Comparison of ENCODE assay signal across 1 fruit fly cellular context in the genomic region with DNA sequence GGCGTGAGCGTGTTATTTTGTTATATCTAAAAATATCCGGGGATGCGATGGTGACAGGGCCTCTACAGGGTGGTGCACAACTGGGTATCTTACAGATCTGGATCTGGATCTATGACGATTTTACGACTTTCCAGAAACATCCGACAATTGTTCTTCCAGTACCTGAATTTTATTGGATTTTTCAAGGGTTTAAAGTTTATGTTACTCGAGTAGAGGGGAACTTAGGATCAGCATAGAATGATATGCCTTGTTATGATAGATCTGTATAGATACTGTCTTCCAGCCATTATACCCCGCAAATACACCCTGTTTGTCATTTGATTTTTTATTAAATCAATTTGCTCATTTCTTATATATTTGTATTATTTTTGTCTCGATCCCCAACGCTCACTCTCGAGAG.
A peak's percentile ranks its signal among the peaks of the same experiment; 100 is the strongest.
TF ChIP-seq lines count a peak whose summit lies in the region.

No protein-coding gene starts in this region.

TF ChIP-seq in whole organism, embryonic, 481 proteins besides CTCF, POLR2A, EP300 and RAD21 (continued from another document and continues in another):
- no peak for TF ChIP-seq CG3838 (GFP tag; optimal IDR thresholded peaks at IDR 0.05; lab: Kevin White, UChicago)
- peak; percentile 55 for TF ChIP-seq CG13624 (GFP tag; optimal IDR thresholded peaks at IDR 0.05; lab: Kevin White, UChicago)
- no peak for TF ChIP-seq D (optimal IDR thresholded peaks at IDR 0.05; lab: Kevin White, UChicago)
- peak; percentile 11 for TF ChIP-seq D (GFP tag; optimal IDR thresholded peaks at IDR 0.05; lab: Kevin White, UChicago)
- peak; percentile 35 for TF ChIP-seq Fer2 (tag; optimal IDR thresholded peaks at IDR 0.05; lab: Kevin White, UChicago)
- no peak for TF ChIP-seq cato (GFP tag; optimal IDR thresholded peaks at IDR 0.05; lab: Kevin White, UChicago; ENCODE audit: borderline replicate concordance)
- no peak for TF ChIP-seq Opbp (GFP tag; IDR thresholded peaks at IDR 0.05; lab: Robert Waterston, UW; ENCODE audit: partially characterized antibody)
- no peak for TF ChIP-seq CG17186 (GFP tag; optimal IDR thresholded peaks at IDR 0.05; lab: Kevin White, UChicago)
- TF ChIP-seq ERR (GFP tag; optimal IDR thresholded peaks at IDR 0.05; lab: Kevin White, UChicago), result no peak
- peak; percentile 6; the same call in 1 of the 2 replicates for TF ChIP-seq Ravus (GFP tag; IDR thresholded peaks at IDR 0.05; lab: Robert Waterston, UW)
- TF ChIP-seq CG3163 (GFP tag; optimal IDR thresholded peaks at IDR 0.05; lab: Kevin White, UChicago), result no peak
- TF ChIP-seq CG9609 (GFP tag; optimal IDR thresholded peaks at IDR 0.05; lab: Kevin White, UChicago), result peak; percentile 18
- TF ChIP-seq NC2β (GFP tag; optimal IDR thresholded peaks at IDR 0.05; lab: Kevin White, UChicago), result no peak
- peak; percentile 35 for TF ChIP-seq org-1 (GFP tag; optimal IDR thresholded peaks at IDR 0.05; lab: Kevin White, UChicago)
- peak; percentile 36 for TF ChIP-seq Blimp-1 (GFP tag; optimal IDR thresholded peaks at IDR 0.05; lab: Kevin White, UChicago)
- peak; percentile 54 for TF ChIP-seq CG6765 (GFP tag; optimal IDR thresholded peaks at IDR 0.05; lab: Kevin White, UChicago)
- no peak for TF ChIP-seq CG1792 (GFP tag; optimal IDR thresholded peaks at IDR 0.05; lab: Kevin White, UChicago)
- TF ChIP-seq Rfx (GFP tag; IDR thresholded peaks at IDR 0.05; lab: Robert Waterston, UW), result peak; percentile 82
- TF ChIP-seq Hr39 (optimal IDR thresholded peaks at IDR 0.05; lab: Kevin White, UChicago), result no peak
- peak; percentile 57 for TF ChIP-seq CG17385 (GFP tag; optimal IDR thresholded peaks at IDR 0.05; lab: Kevin White, UChicago)
- TF ChIP-seq corto (GFP tag; optimal IDR thresholded peaks at IDR 0.05; lab: Kevin White, UChicago), result no peak
- TF ChIP-seq CG14710 (tag; optimal IDR thresholded peaks at IDR 0.05; lab: Kevin White, UChicago), result no peak
- TF ChIP-seq CkIIα-i1 (GFP tag; IDR thresholded peaks at IDR 0.05; lab: Robert Waterston, UW), result no peak
- peak; percentile 66 for TF ChIP-seq CG13296 (GFP tag; optimal IDR thresholded peaks at IDR 0.05; lab: Kevin White, UChicago)
- no peak for TF ChIP-seq CG18011 (GFP tag; optimal IDR thresholded peaks at IDR 0.05; lab: Kevin White, UChicago)
- no peak for TF ChIP-seq Usf (GFP tag; optimal IDR thresholded peaks at IDR 0.05; lab: Kevin White, UChicago)
- no peak for TF ChIP-seq dmrt11E (tag; optimal IDR thresholded peaks at IDR 0.05; lab: Kevin White, UChicago)
- TF ChIP-seq Bdp1 (GFP tag; optimal IDR thresholded peaks at IDR 0.05; lab: Kevin White, UChicago), result peak; percentile 19
- peak; percentile 67 for TF ChIP-seq HLH3B (GFP tag; IDR thresholded peaks at IDR 0.05; lab: Robert Waterston, UW)
- no peak for TF ChIP-seq Gsc (GFP tag; IDR thresholded peaks at IDR 0.05; lab: Robert Waterston, UW)
- no peak for TF ChIP-seq sens-2 (GFP tag; IDR thresholded peaks at IDR 0.05; lab: Robert Waterston, UW)
- TF ChIP-seq dm (GFP tag; optimal IDR thresholded peaks at IDR 0.05; lab: Kevin White, UChicago), result no peak
- 0 out of 2 replicates have a peak, but pooled peaks have one; percentile 30 for TF ChIP-seq toy (GFP tag; IDR thresholded peaks at IDR 0.05; lab: Robert Waterston, UW)
- peak; percentile 3; the same call in 1 of the 3 replicates for TF ChIP-seq sr (GFP tag; IDR thresholded peaks at IDR 0.05; lab: Robert Waterston, UW)
- TF ChIP-seq CG18764 (GFP tag; optimal IDR thresholded peaks at IDR 0.05; lab: Kevin White, UChicago), result no peak
- no peak for TF ChIP-seq Spps (tag; optimal IDR thresholded peaks at IDR 0.05; lab: Kevin White, UChicago)
- peak; percentile 60 to 64 for TF ChIP-seq dpn (GFP tag; optimal IDR thresholded peaks at IDR 0.05; lab: Kevin White, UChicago)
- TF ChIP-seq CG14965 (GFP tag; optimal IDR thresholded peaks at IDR 0.05; lab: Kevin White, UChicago; ENCODE audit: borderline replicate concordance), result no peak
- no peak for TF ChIP-seq Sry-δ (GFP tag; optimal IDR thresholded peaks at IDR 0.05; lab: Kevin White, UChicago)
- peak; percentile 32; the same call in 1 of the 2 replicates for TF ChIP-seq CG4404 (GFP tag; IDR thresholded peaks at IDR 0.05; lab: Robert Waterston, UW)
- TF ChIP-seq hth (optimal IDR thresholded peaks at IDR 0.05; lab: Kevin White, UChicago), result no peak
- TF ChIP-seq hb (GFP tag; IDR thresholded peaks at IDR 0.05; lab: Robert Waterston, UW; ENCODE audit: partially characterized antibody), result no peak
- TF ChIP-seq seq (GFP tag; IDR thresholded peaks at IDR 0.05; lab: Robert Waterston, UW), result peak; percentile 57; the same call in 1 of the 2 replicates
- peak; percentile 76 for TF ChIP-seq CoRest (tag; optimal IDR thresholded peaks at IDR 0.05; lab: Kevin White, UChicago)
- TF ChIP-seq pho (GFP tag; optimal IDR thresholded peaks at IDR 0.05; lab: Kevin White, UChicago), result peak; percentile 36
- no peak for TF ChIP-seq CG16813 (GFP tag; IDR thresholded peaks at IDR 0.05; lab: Robert Waterston, UW; ENCODE audit: partially characterized antibody)
- no peak for TF ChIP-seq ato (GFP tag; IDR thresholded peaks at IDR 0.05; lab: Robert Waterston, UW; ENCODE audit: partially characterized antibody)
- peak; percentile 67 for TF ChIP-seq bcd (GFP tag; optimal IDR thresholded peaks at IDR 0.05; lab: Kevin White, UChicago)
- peak; percentile 51 for TF ChIP-seq D19B (GFP tag; optimal IDR thresholded peaks at IDR 0.05; lab: Kevin White, UChicago)
- TF ChIP-seq CG15696 (tag; optimal IDR thresholded peaks at IDR 0.05; lab: Kevin White, UChicago), result peak; percentile 16
- TF ChIP-seq CG11247 (GFP tag; IDR thresholded peaks at IDR 0.05; lab: Robert Waterston, UW), result peak; percentile 58
- 0 out of 3 replicates have a peak, but pooled peaks have one; percentile 24 for TF ChIP-seq CG6175 (GFP tag; IDR thresholded peaks at IDR 0.05; lab: Robert Waterston, UW)
- peak; percentile 55 for TF ChIP-seq NfI (GFP tag; optimal IDR thresholded peaks at IDR 0.05; lab: Kevin White, UChicago)
- TF ChIP-seq CG32532 (GFP tag; IDR thresholded peaks at IDR 0.05; lab: Robert Waterston, UW), result peak; percentile 76
- TF ChIP-seq Atf6 (GFP tag; IDR thresholded peaks at IDR 0.05; lab: Robert Waterston, UW), result peak; percentile 73
- TF ChIP-seq knrl (GFP tag; IDR thresholded peaks at IDR 0.05; lab: Robert Waterston, UW; ENCODE audit: partially characterized antibody), result no peak
- TF ChIP-seq HLH54F (GFP tag; optimal IDR thresholded peaks at IDR 0.05; lab: Kevin White, UChicago), result peak; percentile 41
- TF ChIP-seq mam (GFP tag; optimal IDR thresholded peaks at IDR 0.05; lab: Kevin White, UChicago), result peak; percentile 51
- TF ChIP-seq CG7556 (GFP tag; optimal IDR thresholded peaks at IDR 0.05; lab: Kevin White, UChicago), result peak; percentile 50
- peak; percentile 18 for TF ChIP-seq maf-S (GFP tag; optimal IDR thresholded peaks at IDR 0.05; lab: Kevin White, UChicago)
- TF ChIP-seq CG8388 (GFP tag; optimal IDR thresholded peaks at IDR 0.05; lab: Kevin White, UChicago), result peak; percentile 23
- peak; percentile 48 for TF ChIP-seq CG6254 (GFP tag; optimal IDR thresholded peaks at IDR 0.05; lab: Kevin White, UChicago)
- TF ChIP-seq CG7372 (GFP tag; IDR thresholded peaks at IDR 0.05; lab: Robert Waterston, UW), result peak; percentile 52; the same call in 1 of the 2 replicates
- peak; percentile 53 for TF ChIP-seq lilli (GFP tag; optimal IDR thresholded peaks at IDR 0.05; lab: Kevin White, UChicago)
- TF ChIP-seq gcm2 (GFP tag; optimal IDR thresholded peaks at IDR 0.05; lab: Kevin White, UChicago), result no peak
- no peak for TF ChIP-seq cas (GFP tag; IDR thresholded peaks at IDR 0.05; lab: Robert Waterston, UW)
- TF ChIP-seq her (GFP tag; optimal IDR thresholded peaks at IDR 0.05; lab: Kevin White, UChicago), result peak; percentile 45
- no peak for TF ChIP-seq hkb (optimal IDR thresholded peaks at IDR 0.05; lab: Kevin White, UChicago)
- TF ChIP-seq hkb (GFP tag; IDR thresholded peaks at IDR 0.05; lab: Robert Waterston, UW), result peak; percentile 52
- peak; percentile 6 for TF ChIP-seq kah (GFP tag; optimal IDR thresholded peaks at IDR 0.05; lab: Kevin White, UChicago)
- no peak for TF ChIP-seq prd (optimal IDR thresholded peaks at IDR 0.05; lab: Kevin White, UChicago)
- TF ChIP-seq prd (GFP tag; IDR thresholded peaks at IDR 0.05; lab: Robert Waterston, UW), result peak; percentile 48; the same call in 2 of the 3 replicates
- TF ChIP-seq az2 (GFP tag; optimal IDR thresholded peaks at IDR 0.05; lab: Kevin White, UChicago), result peak; percentile 36
- TF ChIP-seq en (GFP tag; optimal IDR thresholded peaks at IDR 0.05; lab: Kevin White, UChicago), result no peak
- no peak for TF ChIP-seq CG11085 (GFP tag; IDR thresholded peaks at IDR 0.05; lab: Robert Waterston, UW)
- no peak for TF ChIP-seq Hmx (GFP tag; optimal IDR thresholded peaks at IDR 0.05; lab: Kevin White, UChicago)
- peak in 1 of 2 experiments; percentile 79 for TF ChIP-seq Hr51 (GFP tag; optimal IDR thresholded peaks at IDR 0.05; lab: Kevin White, UChicago)
- TF ChIP-seq CG10321 (GFP tag; IDR thresholded peaks at IDR 0.05; lab: Robert Waterston, UW), result no peak; the same call in 1 of the 2 replicates
- TF ChIP-seq lbe (GFP tag; optimal IDR thresholded peaks at IDR 0.05; lab: Kevin White, UChicago), result no peak
- peak; percentile 69 for TF ChIP-seq Dad (GFP tag; optimal IDR thresholded peaks at IDR 0.05; lab: Kevin White, UChicago)
- TF ChIP-seq Scr (GFP tag; IDR thresholded peaks at IDR 0.05; lab: Robert Waterston, UW; ENCODE audit: partially characterized antibody), result no peak
- no peak for TF ChIP-seq insv (GFP tag; optimal IDR thresholded peaks at IDR 0.05; lab: Kevin White, UChicago)
- no peak for TF ChIP-seq cg (GFP tag; optimal IDR thresholded peaks at IDR 0.05; lab: Kevin White, UChicago)
- TF ChIP-seq CG15479 (GFP tag; optimal IDR thresholded peaks at IDR 0.05; lab: Kevin White, UChicago), result no peak
- TF ChIP-seq pnt (GFP tag; optimal IDR thresholded peaks at IDR 0.05; lab: Kevin White, UChicago), result peak; percentile 32
- TF ChIP-seq tio (GFP tag; optimal IDR thresholded peaks at IDR 0.05; lab: Kevin White, UChicago), result peak; percentile 24
- TF ChIP-seq CrebB (tag; optimal IDR thresholded peaks at IDR 0.05; lab: Kevin White, UChicago), result no peak
- no peak for TF ChIP-seq Mad (GFP tag; optimal IDR thresholded peaks at IDR 0.05; lab: Kevin White, UChicago)
- no peak for TF ChIP-seq Hand (GFP tag; optimal IDR thresholded peaks at IDR 0.05; lab: Kevin White, UChicago)
- peak; percentile 34 for TF ChIP-seq pum (GFP tag; optimal IDR thresholded peaks at IDR 0.05; lab: Kevin White, UChicago)
- no peak for TF ChIP-seq CG7963 (GFP tag; IDR thresholded peaks at IDR 0.05; lab: Robert Waterston, UW; ENCODE audit: partially characterized antibody)
- no peak for TF ChIP-seq CG4617 (GFP tag; optimal IDR thresholded peaks at IDR 0.05; lab: Kevin White, UChicago; ENCODE audit: borderline replicate concordance)
- peak; percentile 52 for TF ChIP-seq CG4424 (GFP tag; optimal IDR thresholded peaks at IDR 0.05; lab: Kevin White, UChicago)
- TF ChIP-seq ash1 (GFP tag; optimal IDR thresholded peaks at IDR 0.05; lab: Kevin White, UChicago), result no peak
- no peak for TF ChIP-seq Sry-β (GFP tag; optimal IDR thresholded peaks at IDR 0.05; lab: Kevin White, UChicago)
- peak; percentile 47 for TF ChIP-seq gsb (GFP tag; IDR thresholded peaks at IDR 0.05; lab: Robert Waterston, UW)
- peak; percentile 30; the same call in 1 of the 2 replicates for TF ChIP-seq E2f2 (GFP tag; IDR thresholded peaks at IDR 0.05; lab: Robert Waterston, UW)
- no peak for TF ChIP-seq Ets97D (GFP tag; optimal IDR thresholded peaks at IDR 0.05; lab: Kevin White, UChicago)
- peak; percentile 84 for TF ChIP-seq Drgx (GFP tag; IDR thresholded peaks at IDR 0.05; lab: Robert Waterston, UW)
- no peak for TF ChIP-seq CG8478 (optimal IDR thresholded peaks at IDR 0.05; lab: Kevin White, UChicago)
- TF ChIP-seq CG15514 (GFP tag; optimal IDR thresholded peaks at IDR 0.05; lab: Kevin White, UChicago), result peak; percentile 23
- no peak for TF ChIP-seq nau (GFP tag; optimal IDR thresholded peaks at IDR 0.05; lab: Kevin White, UChicago)
- no peak for TF ChIP-seq kni (GFP tag; optimal IDR thresholded peaks at IDR 0.05; lab: Kevin White, UChicago)
- peak; percentile 59; the same call in 1 of the 2 replicates for TF ChIP-seq CG31224 (GFP tag; IDR thresholded peaks at IDR 0.05; lab: Robert Waterston, UW)
- no peak for TF ChIP-seq jigr1 (GFP tag; IDR thresholded peaks at IDR 0.05; lab: Robert Waterston, UW)
- TF ChIP-seq BtbVII (GFP tag; optimal IDR thresholded peaks at IDR 0.05; lab: Kevin White, UChicago), result peak; percentile 58
- TF ChIP-seq CG14441 (GFP tag; IDR thresholded peaks at IDR 0.05; lab: Robert Waterston, UW), result peak; percentile 74
- TF ChIP-seq Elba2 (GFP tag; optimal IDR thresholded peaks at IDR 0.05; lab: Kevin White, UChicago), result no peak
- TF ChIP-seq ranshi (GFP tag; IDR thresholded peaks at IDR 0.05; lab: Robert Waterston, UW), result peak; percentile 13; the same call in 1 of the 2 replicates
- peak; percentile 80 for TF ChIP-seq Ets65A (GFP tag; lab: Kevin White, UChicago)
- TF ChIP-seq ac (GFP tag; optimal IDR thresholded peaks at IDR 0.05; lab: Kevin White, UChicago), result no peak
- TF ChIP-seq CG6813 (GFP tag; optimal IDR thresholded peaks at IDR 0.05; lab: Kevin White, UChicago), result peak; percentile 11
- TF ChIP-seq CG6654 (GFP tag; optimal IDR thresholded peaks at IDR 0.05; lab: Kevin White, UChicago), result no peak
- no peak for TF ChIP-seq CG4707 (GFP tag; optimal IDR thresholded peaks at IDR 0.05; lab: Kevin White, UChicago)
- TF ChIP-seq tgo (GFP tag; IDR thresholded peaks at IDR 0.05; lab: Robert Waterston, UW), result peak; percentile 67
- 0 out of 2 replicates have a peak, but pooled peaks have one; percentile 5 for TF ChIP-seq H2.0 (GFP tag; IDR thresholded peaks at IDR 0.05; lab: Robert Waterston, UW)
- TF ChIP-seq stwl (tag; optimal IDR thresholded peaks at IDR 0.05; lab: Kevin White, UChicago), result no peak
- TF ChIP-seq CG42726 (GFP tag; IDR thresholded peaks at IDR 0.05; lab: Robert Waterston, UW; ENCODE audit: partially characterized antibody), result no peak
- no peak for TF ChIP-seq peb (GFP tag; IDR thresholded peaks at IDR 0.05; lab: Robert Waterston, UW)
- TF ChIP-seq klu (GFP tag; IDR thresholded peaks at IDR 0.05; lab: Robert Waterston, UW), result peak; percentile 43
- no peak for TF ChIP-seq Poxn (GFP tag; IDR thresholded peaks at IDR 0.05; lab: Robert Waterston, UW)
- TF ChIP-seq HHEX (GFP tag; optimal IDR thresholded peaks at IDR 0.05; lab: Kevin White, UChicago), result peak; percentile 63
- peak; percentile 63 for TF ChIP-seq ind (GFP tag; optimal IDR thresholded peaks at IDR 0.05; lab: Kevin White, UChicago)
- peak; percentile 32 for TF ChIP-seq shn (GFP tag; optimal IDR thresholded peaks at IDR 0.05; lab: Kevin White, UChicago)
- peak; percentile 2 for TF ChIP-seq Max (GFP tag; optimal IDR thresholded peaks at IDR 0.05; lab: Kevin White, UChicago)
- TF ChIP-seq CG5245 (GFP tag; optimal IDR thresholded peaks at IDR 0.05; lab: Kevin White, UChicago), result no peak
- TF ChIP-seq CG10462 (GFP tag; optimal IDR thresholded peaks at IDR 0.05; lab: Kevin White, UChicago), result no peak
